Fruit fly (Drosophila melanogaster) whole organism, adult: ENCODE data around the gene Ork1.

Experiments used
- CG5204 ChIP-seq: fragments of 200-800 bp; sonication (Bioruptor generic); optimal IDR thresholded peaks from 2 replicates; lab custom pipeline; 2016; ENCODE audit warnings: missing biosample characterization, missing genetic modification characterization
- kay ChIP-seq: fragments of 200-800 bp; sonication (Bioruptor generic); peaks from one replicate; lab custom pipeline; 2016; ENCODE audit warnings: missing biosample characterization, missing genetic modification characterization, borderline replicate concordance
- pad ChIP-seq: fragments of 200-800 bp; sonication (Bioruptor generic); optimal IDR thresholded peaks from 3 replicates; lab custom pipeline; 2017; ENCODE audit warnings: missing biosample characterization, missing genetic modification characterization, mild to moderate bottlenecking, moderate library complexity, missing genetic modification reagents

- TF ChIP-seq pad = no peak
- no peak for TF ChIP-seq CG5204
- TF ChIP-seq kay = no peak
Measured at dm6 chrX:10889955-10890617, 964 bp downstream of the Ork1 start.
